Worm (Caenorhabditis elegans) whole organism, L3 larva: Measurements from ENCODE around the gene micu-1.

Experiments
- ZK546.5 ChIP-seq: sonication (generic microtip); optimal IDR thresholded peaks from 2 replicates; lab custom pipeline; 2017; ENCODE audit warnings: missing biosample characterization, missing genetic modification characterization
- egl-27 ChIP-seq: sonication (generic microtip); optimal IDR thresholded peaks from 4 replicates; lab custom pipeline; 2017; ENCODE audit warnings: missing biosample characterization, missing genetic modification reagents, missing genetic modification characterization
- elt-2 ChIP-seq: sonication (generic microtip); optimal IDR thresholded peaks from 2 replicates; lab custom pipeline; 2016; ENCODE audit warnings: missing genetic modification reagents, mild to moderate bottlenecking, missing genetic modification characterization, missing compliant biosample characterization
- jun-1 ChIP-seq: fragments of 150-350 bp; optimal IDR thresholded peaks from 2 replicates; lab custom pipeline; 2014; ENCODE audit warnings: missing biosample characterization, missing genetic modification reagents, missing genetic modification characterization
- lin-15B ChIP-seq: fragments of 150-350 bp; optimal IDR thresholded peaks from 2 replicates; lab custom pipeline; 2014; ENCODE audit warnings: missing biosample characterization, missing genetic modification characterization
- nhr-11 ChIP-seq: fragments of 150-350 bp; optimal IDR thresholded peaks from 2 replicates; lab custom pipeline; 2014; ENCODE audit warnings: missing biosample characterization, missing genetic modification characterization
- nhr-28 ChIP-seq: fragments of 150-350 bp; optimal IDR thresholded peaks from 2 replicates; lab custom pipeline; 2014; ENCODE audit warnings: missing biosample characterization, missing genetic modification characterization
- skn-1 ChIP-seq: fragments of 150-350 bp; optimal IDR thresholded peaks from 2 replicates; lab custom pipeline; 2014; ENCODE audit warnings: missing biosample characterization, missing genetic modification characterization
- unc-39 ChIP-seq: sonication (generic microtip); optimal IDR thresholded peaks from 4 replicates; lab custom pipeline; 2017; ENCODE audit warnings: missing biosample characterization, missing genetic modification characterization

DNA sequence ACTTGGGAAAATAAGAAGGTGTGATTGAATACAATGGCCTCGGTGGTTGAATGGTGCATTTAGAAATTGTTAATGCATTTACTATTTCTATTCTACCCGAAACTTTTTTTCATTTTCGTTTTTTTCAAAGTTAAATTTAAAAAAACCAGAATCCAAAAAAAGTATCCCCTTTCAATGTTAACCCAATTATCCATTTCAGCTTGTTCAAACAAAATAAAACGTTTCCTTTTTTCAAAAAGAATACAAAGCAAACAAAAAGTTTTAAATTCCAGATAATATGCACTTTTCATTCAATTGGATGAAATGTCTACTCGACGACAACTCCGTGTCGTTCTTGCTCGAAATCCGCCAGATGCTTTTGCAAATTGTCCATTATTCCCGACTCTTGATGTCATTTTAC lies 44.8 kb downstream of the micu-1 start, which contains the start of gene W02A2.5:
- no peak for TF ChIP-seq ZK546.5
- TF ChIP-seq unc-39, result no peak
- TF ChIP-seq jun-1 (tag; lab: Kevin White, UChicago), result no peak
- TF ChIP-seq lin-15B (tag; lab: Kevin White, UChicago), result no peak
- no peak for TF ChIP-seq nhr-11
- TF ChIP-seq elt-2 (tag; lab: Kevin White, UChicago), result no peak
- TF ChIP-seq nhr-28 (tag; lab: Kevin White, UChicago), result no peak
- TF ChIP-seq skn-1 (tag; lab: Kevin White, UChicago), result no peak
- TF ChIP-seq egl-27 (tag; lab: Kevin White, UChicago), result no peak
